Worm (Caenorhabditis elegans): ENCODE measurements around the gene T14B4.20.

T14B4.20 gene

DNA sequence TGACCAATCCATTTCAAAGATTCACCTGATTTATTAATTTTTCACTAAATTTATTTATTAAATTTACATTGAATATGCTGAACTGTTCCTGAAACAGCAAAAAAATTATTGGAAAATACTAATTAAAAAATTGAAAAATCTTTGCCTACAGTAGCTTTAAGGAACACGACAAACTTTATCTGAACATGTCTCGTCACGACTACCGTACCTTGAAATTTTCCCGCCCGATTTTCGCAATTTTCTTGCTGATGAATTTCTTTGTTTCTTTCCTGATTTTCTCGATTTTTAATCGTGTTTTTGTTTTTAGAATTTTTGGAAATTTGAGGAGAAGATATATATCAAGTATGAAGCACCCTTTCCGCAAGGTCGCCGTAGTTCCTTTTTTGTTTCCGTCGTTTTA lies 33.8 kb upstream of the T14B4.20 start:
- no peak for TF ChIP-seq nhr-43 (tag; optimal IDR thresholded peaks at IDR 0.05; ENCODE audit: poor library complexity, severe bottlenecking)
- peak; percentile 14 for TF ChIP-seq nhr-25 (tag; optimal IDR thresholded peaks at IDR 0.05)

DNA sequence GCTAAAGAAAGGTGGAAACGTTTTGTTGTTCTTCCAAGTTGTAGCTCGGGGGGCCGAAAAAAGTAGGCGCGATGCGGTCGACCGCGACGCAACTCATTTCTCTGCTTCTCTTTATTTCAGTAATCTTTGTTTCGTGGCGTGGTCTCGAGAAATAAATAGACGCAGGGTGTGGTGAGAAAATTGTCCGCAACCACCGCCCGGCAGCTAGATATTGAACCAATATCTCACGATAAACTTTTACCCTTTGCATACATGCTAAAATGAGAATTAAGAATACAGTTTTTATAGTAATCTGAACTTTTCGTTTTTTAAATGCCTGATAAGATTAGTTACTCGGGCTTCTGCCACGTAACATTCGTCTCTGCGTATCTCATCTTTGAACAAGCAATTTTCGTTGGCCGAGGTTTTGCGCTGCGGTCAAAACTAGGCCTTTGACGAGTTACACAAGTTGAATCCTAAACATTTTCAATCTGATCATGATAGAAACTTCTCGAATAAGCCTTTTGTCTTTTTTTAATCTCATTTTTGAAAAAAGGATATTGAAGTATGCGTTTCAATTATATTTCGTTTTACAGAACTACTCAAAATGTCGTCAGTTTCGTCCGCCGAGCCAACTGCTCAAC lies 32.9 kb upstream of the T14B4.20 start, which contains the start of gene gyf-1:
Gene gyf-1, plus strand, starts transcription at position 573 of the 623 bp plus-strand sequence.
- no peak for TF ChIP-seq ceh-82 (tag; optimal IDR thresholded peaks at IDR 0.05)
- TF ChIP-seq nhr-237 (tag; optimal IDR thresholded peaks at IDR 0.05): no peak
- TF ChIP-seq tbx-2 (tag; optimal IDR thresholded peaks at IDR 0.05): no peak
- TF ChIP-seq mml-1 (tag; optimal IDR thresholded peaks at IDR 0.05): no peak
- no peak for TF ChIP-seq R02D3.7 (tag; optimal IDR thresholded peaks at IDR 0.05)
- no peak for TF ChIP-seq ceh-28 (tag; optimal IDR thresholded peaks at IDR 0.05)
- peak; percentile 63 for TF ChIP-seq nfya-1 (tag; optimal IDR thresholded peaks at IDR 0.05; ENCODE audit: insufficient read depth)
- TF ChIP-seq aly-2 (tag; optimal IDR thresholded peaks at IDR 0.05): no peak
- TF ChIP-seq snpc-4 (tag; optimal IDR thresholded peaks at IDR 0.05): peak; percentile 61
- TF ChIP-seq daf-12 (tag; optimal IDR thresholded peaks at IDR 0.05): no peak
- peak; percentile 7 for TF ChIP-seq pha-4 (tag; optimal IDR thresholded peaks at IDR 0.05)
- no peak for TF ChIP-seq sea-2 (GFP tag; optimal IDR thresholded peaks at IDR 0.05)
- TF ChIP-seq fkh-10 (GFP tag; optimal IDR thresholded peaks at IDR 0.05): no peak
- TF ChIP-seq lin-39 (tag; optimal IDR thresholded peaks at IDR 0.05): peak; percentile 66
- peak; percentile 58 for TF ChIP-seq elt-2 (tag; optimal IDR thresholded peaks at IDR 0.05)
- peak; percentile 20 for TF ChIP-seq pqm-1 (tag; optimal IDR thresholded peaks at IDR 0.05)
- no peak for TF ChIP-seq unc-62 (GFP tag; optimal IDR thresholded peaks at IDR 0.05)
- no peak for TF ChIP-seq nhr-43 (tag; optimal IDR thresholded peaks at IDR 0.05; ENCODE audit: poor library complexity, severe bottlenecking)
- no peak for TF ChIP-seq zag-1 (tag; optimal IDR thresholded peaks at IDR 0.05)
- no peak for TF ChIP-seq nhr-77 (tag; optimal IDR thresholded peaks at IDR 0.05)
- no peak for TF ChIP-seq hmg-11 (tag; optimal IDR thresholded peaks at IDR 0.05)
- TF ChIP-seq nhr-67 (tag; optimal IDR thresholded peaks at IDR 0.05): no peak
- TF ChIP-seq egl-5 (tag; optimal IDR thresholded peaks at IDR 0.05): peak; percentile 31
- TF ChIP-seq nhr-23 (tag; optimal IDR thresholded peaks at IDR 0.05): peak; percentile 0
- TF ChIP-seq eor-1 (tag; optimal IDR thresholded peaks at IDR 0.05): no peak
- TF ChIP-seq lin-15B (tag; optimal IDR thresholded peaks at IDR 0.05): peak; percentile 73

DNA sequence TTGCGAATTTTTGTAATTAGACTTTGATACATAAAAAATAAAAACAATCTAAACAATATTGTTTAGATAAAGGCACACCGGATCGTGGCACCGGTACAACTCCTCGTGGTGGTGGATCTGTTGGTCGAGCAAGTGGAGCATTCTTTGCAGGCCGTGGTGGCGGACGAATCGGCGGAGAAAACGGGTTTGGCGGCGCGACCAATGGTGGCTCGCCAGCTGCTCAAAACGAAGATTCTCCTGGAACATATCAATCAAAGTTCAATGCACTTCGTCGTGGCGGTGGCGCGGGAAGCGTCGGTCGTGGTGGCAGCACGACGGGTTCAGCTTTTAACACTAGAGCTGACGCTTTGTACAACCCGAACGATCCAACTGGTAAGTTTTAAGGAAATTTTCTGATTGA lies 30.7 kb upstream of the T14B4.20 start:
- TF ChIP-seq fos-1 (tag; optimal IDR thresholded peaks at IDR 0.05) (no peak), aly-2 (tag; optimal IDR thresholded peaks at IDR 0.05) (no peak), nhr-76 (tag; optimal IDR thresholded peaks at IDR 0.05) (no peak)

DNA sequence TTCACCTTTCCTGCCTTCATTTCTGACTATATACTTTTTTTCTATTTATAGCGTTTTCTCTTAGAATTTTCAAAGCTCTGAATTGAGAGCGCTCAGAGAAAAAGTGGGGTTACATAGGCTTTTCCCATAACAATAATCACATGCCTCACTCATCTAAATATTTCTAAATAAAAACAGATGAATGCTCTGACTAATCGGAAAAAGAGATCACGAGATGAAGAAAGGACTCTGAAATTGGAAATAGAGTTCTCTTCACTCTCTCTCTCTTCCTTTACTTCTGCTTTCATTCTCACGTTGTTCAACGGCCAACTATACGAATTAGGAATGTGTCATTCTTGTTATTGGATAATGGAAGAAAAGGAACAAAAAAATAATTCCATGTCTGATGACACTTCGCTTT lies 27.6 kb upstream of the T14B4.20 start:
- no peak for TF ChIP-seq ceh-9 (tag; optimal IDR thresholded peaks at IDR 0.05)
- peak; percentile 63 for TF ChIP-seq nhr-11 (tag; optimal IDR thresholded peaks at IDR 0.05)

DNA sequence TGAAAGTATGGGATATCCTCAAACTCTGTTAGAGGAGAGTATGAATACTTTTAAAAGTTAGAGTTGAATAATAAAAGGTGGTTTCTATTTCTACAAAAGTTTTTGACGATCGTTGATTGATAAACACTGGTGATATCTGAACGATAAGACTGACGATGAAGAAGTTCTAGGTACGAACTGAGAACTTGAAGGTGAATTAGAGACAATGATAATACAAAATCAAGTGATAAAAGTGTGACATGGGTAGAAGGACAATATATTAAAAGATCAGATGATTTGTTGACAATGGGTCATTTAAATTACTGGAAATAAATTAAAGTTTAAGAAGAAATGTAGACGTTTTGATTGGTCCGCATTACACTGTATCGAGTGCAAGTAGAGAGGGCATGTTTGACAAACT lies 21.3 kb upstream of the T14B4.20 start, which contains the start of gene C18H9.5:
Gene C18H9.5, minus strand, starts transcription at position 179 of the 400 bp plus-strand sequence.
- TF ChIP-seq ceh-9 (tag; optimal IDR thresholded peaks at IDR 0.05): no peak
- TF ChIP-seq sea-2 (GFP tag; optimal IDR thresholded peaks at IDR 0.05): no peak
- TF ChIP-seq ZK546.5 (tag; optimal IDR thresholded peaks at IDR 0.05): no peak
- TF ChIP-seq pha-4 (tag; optimal IDR thresholded peaks at IDR 0.05): no peak
- no peak for TF ChIP-seq nhr-237 (tag; optimal IDR thresholded peaks at IDR 0.05)
- TF ChIP-seq nfya-1 (tag; optimal IDR thresholded peaks at IDR 0.05; ENCODE audit: insufficient read depth): no peak
- no peak for TF ChIP-seq unc-62 (GFP tag; optimal IDR thresholded peaks at IDR 0.05)
- TF ChIP-seq ceh-82 (tag; optimal IDR thresholded peaks at IDR 0.05): no peak
- TF ChIP-seq eor-1 (tag; optimal IDR thresholded peaks at IDR 0.05): no peak
- no peak for TF ChIP-seq R02D3.7 (tag; optimal IDR thresholded peaks at IDR 0.05)
- no peak for TF ChIP-seq nhr-23 (tag; optimal IDR thresholded peaks at IDR 0.05)
- no peak for TF ChIP-seq jun-1 (tag; optimal IDR thresholded peaks at IDR 0.05)
- TF ChIP-seq lin-15B (tag; optimal IDR thresholded peaks at IDR 0.05): no peak
- no peak for TF ChIP-seq egl-27 (tag; optimal IDR thresholded peaks at IDR 0.05)
